Fruit fly (Drosophila melanogaster): ENCODE data around the gene nmd.

nmd gene

dm6 chr2L:10255725-10256158 lies 48.0 kb downstream of the nmd start, which contains the start of gene CG5676 (continued):
- TF ChIP-seq CG16779 (GFP tag; IDR thresholded peaks at IDR 0.05) (no peak), CG7745 (tag; optimal IDR thresholded peaks at IDR 0.05) (peak; percentile 36), Rx (GFP tag; IDR thresholded peaks at IDR 0.05) (no peak), da (GFP tag; optimal IDR thresholded peaks at IDR 0.05) (no peak), CG6272 (GFP tag; IDR thresholded peaks at IDR 0.05) (no peak), toy (GFP tag; IDR thresholded peaks at IDR 0.05) (no peak), CG32532 (GFP tag; IDR thresholded peaks at IDR 0.05) (no peak), sima (GFP tag; optimal IDR thresholded peaks at IDR 0.05) (no peak), sna (GFP tag; IDR thresholded peaks at IDR 0.05; ENCODE audit: partially characterized antibody) (no peak), CG6175 (GFP tag; IDR thresholded peaks at IDR 0.05) (no peak), her (GFP tag; optimal IDR thresholded peaks at IDR 0.05) (no peak), Dll (GFP tag; IDR thresholded peaks at IDR 0.05; ENCODE audit: partially characterized antibody) (0 out of 4 replicates have a peak, but pooled peaks have one; percentile 34), disco-r (GFP tag; optimal IDR thresholded peaks at IDR 0.05) (no peak), CG42726 (GFP tag; IDR thresholded peaks at IDR 0.05; ENCODE audit: partially characterized antibody) (no peak), dati (GFP tag; IDR thresholded peaks at IDR 0.05) (no peak), zen (tag; optimal IDR thresholded peaks at IDR 0.05) (peak; percentile 56), wdn (GFP tag; IDR thresholded peaks at IDR 0.05) (no peak), CG4854 (GFP tag; optimal IDR thresholded peaks at IDR 0.05) (no peak), Lim3 (GFP tag; IDR thresholded peaks at IDR 0.05) (no peak), scrt (GFP tag; optimal IDR thresholded peaks at IDR 0.05) (no peak), CG12659 (GFP tag; optimal IDR thresholded peaks at IDR 0.05) (peak; percentile 57), lilli (GFP tag; optimal IDR thresholded peaks at IDR 0.05) (no peak), CG17829 (tag; optimal IDR thresholded peaks at IDR 0.05) (no peak), pb (GFP tag; optimal IDR thresholded peaks at IDR 0.05) (no peak), vnd (GFP tag; IDR thresholded peaks at IDR 0.05; ENCODE audit: partially characterized antibody) (no peak), Hr3 (GFP tag; optimal IDR thresholded peaks at IDR 0.05) (no peak), CG33557 (GFP tag; optimal IDR thresholded peaks at IDR 0.05) (no peak), CoRest (tag; optimal IDR thresholded peaks at IDR 0.05) (no peak), Doc2 (GFP tag; IDR thresholded peaks at IDR 0.05) (no peak), CG4282 (GFP tag; optimal IDR thresholded peaks at IDR 0.05) (no peak), CG7271 (tag; optimal IDR thresholded peaks at IDR 0.05) (peak; percentile 23), Dad (GFP tag; optimal IDR thresholded peaks at IDR 0.05) (no peak), CG17802 (tag; optimal IDR thresholded peaks at IDR 0.05) (peak; percentile 86), CG11695 (GFP tag; IDR thresholded peaks at IDR 0.05) (no peak), eyg (GFP tag; optimal IDR thresholded peaks at IDR 0.05) (no peak), Xbp1 (GFP tag; optimal IDR thresholded peaks at IDR 0.05) (no peak), CG12769 (tag; optimal IDR thresholded peaks at IDR 0.05) (no peak), inv (GFP tag; IDR thresholded peaks at IDR 0.05; ENCODE audit: partially characterized antibody) (no peak), trem (tag; optimal IDR thresholded peaks at IDR 0.05) (peak; percentile 31), cato (GFP tag; optimal IDR thresholded peaks at IDR 0.05; ENCODE audit: borderline replicate concordance) (no peak), CG12236 (GFP tag; optimal IDR thresholded peaks at IDR 0.05) (no peak), az2 (GFP tag; optimal IDR thresholded peaks at IDR 0.05) (no peak), so (GFP tag; IDR thresholded peaks at IDR 0.05) (no peak), Usf (GFP tag; optimal IDR thresholded peaks at IDR 0.05) (no peak), CG8281 (tag; optimal IDR thresholded peaks at IDR 0.05) (no peak), CG8765 (GFP tag; IDR thresholded peaks at IDR 0.05) (no peak), hkb (optimal IDR thresholded peaks at IDR 0.05) (no peak), hkb (GFP tag; IDR thresholded peaks at IDR 0.05) (no peak), H2.0 (GFP tag; IDR thresholded peaks at IDR 0.05) (no peak), PHDP (tag; optimal IDR thresholded peaks at IDR 0.05) (no peak), CG30020 (tag; optimal IDR thresholded peaks at IDR 0.05) (peak; percentile 99), hth (optimal IDR thresholded peaks at IDR 0.05) (no peak), YL-1 (GFP tag; optimal IDR thresholded peaks at IDR 0.05) (peak; percentile 46)
